Fruit fly (Drosophila melanogaster) whole organism, embryonic: ENCODE measurements around the gene CG15332.

Experiments
- Ada2b ChIP-seq: fragments of 200-800 bp; sonication (Bioruptor generic); IDR thresholded peaks from 2 replicates; pipeline ENCODE4 v1.3.6; 2022; ENCODE audit warnings: missing biosample characterization, missing genetic modification characterization
- Atf6 ChIP-seq: fragments of 200-800 bp; sonication (Bioruptor generic); IDR thresholded peaks from 2 replicates; pipeline ENCODE4 v1.3.6; 2022; ENCODE audit warnings: missing biosample characterization, missing genetic modification characterization
- CG11247 ChIP-seq: fragments of 200-800 bp; sonication (Bioruptor generic); IDR thresholded peaks from 2 replicates; pipeline ENCODE4 v1.3.6; 2022; ENCODE audit warnings: missing biosample characterization, missing genetic modification characterization
- CG15479 ChIP-seq: fragments of 200-800 bp; sonication (Bioruptor generic); optimal IDR thresholded peaks from 3 replicates; lab custom pipeline; 2019; ENCODE audit warnings: missing biosample characterization, mild to moderate bottlenecking, missing genetic modification characterization, moderate library complexity
- CG1603 ChIP-seq: fragments of 200-800 bp; sonication (Bioruptor generic); optimal IDR thresholded peaks from 2 replicates; lab custom pipeline; 2019; ENCODE audit warnings: missing biosample characterization, mild to moderate bottlenecking, missing genetic modification characterization, moderate library complexity
- CG17361 ChIP-seq: fragments of 200-800 bp; sonication (Bioruptor generic); IDR thresholded peaks from 3 replicates; pipeline ENCODE4 v1.3.6; 2022; ENCODE audit warnings: missing biosample characterization, missing genetic modification characterization
- CG2120 ChIP-seq: fragments of 200-800 bp; sonication (Bioruptor generic); optimal IDR thresholded peaks from 3 replicates; lab custom pipeline; 2016; ENCODE audit warnings: missing biosample characterization, missing genetic modification characterization
- CG34376 ChIP-seq: fragments of 200-800 bp; sonication (Bioruptor generic); optimal IDR thresholded peaks from 2 replicates; lab custom pipeline; 2018; ENCODE audit warnings: missing biosample characterization, mild to moderate bottlenecking, missing genetic modification characterization
- CG4360 ChIP-seq: fragments of 200-800 bp; sonication (Bioruptor generic); IDR thresholded peaks from 2 replicates; pipeline ENCODE4 v1.3.6; 2022; ENCODE audit warnings: missing biosample characterization, missing genetic modification characterization
- CG7556 ChIP-seq: fragments of 200-800 bp; sonication (Bioruptor generic); optimal IDR thresholded peaks from 2 replicates; lab custom pipeline; 2017; ENCODE audit warnings: missing biosample characterization, mild to moderate bottlenecking, missing genetic modification characterization
- CG8281 ChIP-seq: fragments of 200-800 bp; sonication (Bioruptor generic); optimal IDR thresholded peaks from 2 replicates; lab custom pipeline; 2018; ENCODE audit warnings: missing biosample characterization, mild to moderate bottlenecking, missing genetic modification characterization, moderate library complexity
- Drgx ChIP-seq: fragments of 200-800 bp; sonication (Bioruptor generic); IDR thresholded peaks from 2 replicates; pipeline ENCODE4 v1.3.6; 2022; ENCODE audit warnings: missing biosample characterization, missing genetic modification characterization
- E2f2 ChIP-seq: fragments of 200-800 bp; sonication (Bioruptor generic); IDR thresholded peaks from 2 replicates; pipeline ENCODE4 v1.3.6; 2022; ENCODE audit warnings: missing biosample characterization, missing genetic modification characterization
- Ets65A ChIP-seq: fragments of 200-800 bp; sonication (Bioruptor generic); peaks from one replicate; lab custom pipeline; 2016; ENCODE audit warnings: missing biosample characterization, missing genetic modification characterization
- GATAe ChIP-seq: fragments of 200-800 bp; sonication (Bioruptor generic); conservative IDR thresholded peaks from 2 replicates; pipeline ENCODE4 v1.3.6; 2022; ENCODE audit warnings: missing biosample characterization, missing genetic modification characterization
- Hr78 ChIP-seq, 2 experiments: fragments of 200-800 bp in 1 of 2; fragments of >200 bp in 1 of 2; sonication (Bioruptor generic) in 1 of 2; optimal IDR thresholded peaks; 2 replicates each; lab custom pipeline; 2017 to 2019; ENCODE audit warnings: missing biosample characterization in 2 of 2, missing genetic modification characterization in 2 of 2, mild to moderate bottlenecking in 1 of 2, moderate library complexity in 1 of 2
- Lpt ChIP-seq: fragments of >200 bp; optimal IDR thresholded peaks from 2 replicates; lab custom pipeline; 2018; ENCODE audit warnings: missing biosample characterization, missing genetic modification characterization
- Pdp1 ChIP-seq, 2 experiments: fragments of 200-800 bp; sonication (Bioruptor generic); optimal IDR thresholded peaks; 3 replicates each; lab custom pipeline; 2016; ENCODE audit warnings: missing biosample characterization in 2 of 2, missing genetic modification characterization in 2 of 2, mild to moderate bottlenecking in 1 of 2, moderate library complexity in 1 of 2
- ase ChIP-seq: fragments of 200-800 bp; sonication (Bioruptor generic); IDR thresholded peaks from 3 replicates; pipeline ENCODE4 v1.3.6; 2022; ENCODE audit warnings: missing biosample characterization, missing genetic modification characterization
- az2 ChIP-seq: fragments of 200-800 bp; sonication (Bioruptor generic); optimal IDR thresholded peaks from 3 replicates; lab custom pipeline; 2016; ENCODE audit warnings: missing biosample characterization, missing genetic modification characterization
- caup ChIP-seq: fragments of 200-800 bp; sonication (Bioruptor generic); optimal IDR thresholded peaks from 3 replicates; lab custom pipeline; 2017; ENCODE audit warnings: missing biosample characterization, mild to moderate bottlenecking, missing genetic modification characterization, moderate library complexity; ENCODE audit not compliant: severe bottlenecking
- cg ChIP-seq: fragments of 200-800 bp; sonication (Bioruptor generic); optimal IDR thresholded peaks from 3 replicates; lab custom pipeline; 2019; ENCODE audit warnings: missing biosample characterization, mild to moderate bottlenecking, missing genetic modification characterization, moderate library complexity
- cwo ChIP-seq: fragments of 200-800 bp; sonication (Bioruptor generic); optimal IDR thresholded peaks from 3 replicates; lab custom pipeline; 2017; ENCODE audit warnings: missing biosample characterization, missing genetic modification characterization, mild to moderate bottlenecking, moderate library complexity, missing genetic modification reagents
- dati ChIP-seq: fragments of 200-800 bp; sonication (Bioruptor generic); IDR thresholded peaks from 2 replicates; pipeline ENCODE4 v1.3.6; 2022; ENCODE audit warnings: missing biosample characterization, missing genetic modification characterization
- exex ChIP-seq: fragments of 200-800 bp; sonication (Bioruptor generic); optimal IDR thresholded peaks from 4 replicates; lab custom pipeline; 2018; ENCODE audit warnings: missing biosample characterization, mild to moderate bottlenecking, missing genetic modification characterization, moderate library complexity
- ftz-f1 ChIP-seq: fragments of 200-800 bp; sonication (Bioruptor generic); optimal IDR thresholded peaks from 2 replicates; lab custom pipeline; 2016; ENCODE audit warnings: missing biosample characterization, missing genetic modification characterization
- grn ChIP-seq: fragments of 200-800 bp; sonication (Bioruptor generic); optimal IDR thresholded peaks from 3 replicates; lab custom pipeline; 2017; ENCODE audit warnings: missing biosample characterization, missing genetic modification characterization
- insv ChIP-seq, 2 experiments: fragments of 200-800 bp; sonication (Bioruptor generic); optimal IDR thresholded peaks; 3 replicates each; lab custom pipeline; 2016 to 2018; ENCODE audit warnings: missing biosample characterization in 2 of 2, missing genetic modification characterization in 2 of 2
- lab ChIP-seq: fragments of 200-800 bp; sonication (Bioruptor generic); optimal IDR thresholded peaks from 3 replicates; lab custom pipeline; 2017; ENCODE audit warnings: missing biosample characterization, missing genetic modification characterization, mild to moderate bottlenecking, moderate library complexity, missing genetic modification reagents
- mirr ChIP-seq: fragments of 200-800 bp; sonication (Bioruptor generic); optimal IDR thresholded peaks from 3 replicates; lab custom pipeline; 2018; ENCODE audit warnings: missing biosample characterization, mild to moderate bottlenecking, missing genetic modification characterization
- pfk ChIP-seq: fragments of 200-800 bp; sonication (Bioruptor generic); optimal IDR thresholded peaks from 2 replicates; lab custom pipeline; 2018; ENCODE audit warnings: missing biosample characterization, mild to moderate bottlenecking, missing genetic modification characterization, moderate library complexity
- pzg ChIP-seq: fragments of 200-800 bp; sonication (Bioruptor generic); optimal IDR thresholded peaks from 3 replicates; lab custom pipeline; 2018; ENCODE audit warnings: missing biosample characterization, mild to moderate bottlenecking, missing genetic modification characterization, moderate library complexity
- ranshi ChIP-seq: fragments of 200-800 bp; sonication (Bioruptor generic); IDR thresholded peaks from 2 replicates; pipeline ENCODE4 v1.3.6; 2022; ENCODE audit warnings: missing biosample characterization, missing genetic modification characterization
- rib ChIP-seq: fragments of 200-800 bp; sonication (Bioruptor generic); IDR thresholded peaks from 2 replicates; pipeline ENCODE4 v1.3.6; 2022; ENCODE audit warnings: missing biosample characterization, missing genetic modification characterization
- row ChIP-seq: fragments of 200-800 bp; sonication (Bioruptor generic); IDR thresholded peaks from 3 replicates; pipeline ENCODE4 v1.3.6; 2022; ENCODE audit warnings: missing biosample characterization, missing genetic modification characterization
- sens ChIP-seq: fragments of 200-800 bp; sonication (Bioruptor generic); peaks from one replicate; lab custom pipeline; 2016; ENCODE audit warnings: missing biosample characterization, missing genetic modification characterization
- slbo ChIP-seq: fragments of 200-800 bp; sonication (Bioruptor generic); IDR thresholded peaks from 2 replicates; pipeline ENCODE4 v1.3.6; 2022; ENCODE audit warnings: missing biosample characterization, missing genetic modification characterization
- slp2 ChIP-seq: fragments of 200-800 bp; sonication (Bioruptor generic); optimal IDR thresholded peaks from 2 replicates; lab custom pipeline; 2016; ENCODE audit warnings: missing biosample characterization, missing genetic modification characterization
- sqz ChIP-seq: fragments of 200-800 bp; sonication (Bioruptor generic); optimal IDR thresholded peaks from 3 replicates; lab custom pipeline; 2018; ENCODE audit warnings: missing biosample characterization, mild to moderate bottlenecking, missing genetic modification characterization
- sug ChIP-seq: fragments of 200-800 bp; optimal IDR thresholded peaks from 2 replicates; lab custom pipeline; 2019; ENCODE audit warnings: missing biosample characterization, mild to moderate bottlenecking, missing genetic modification characterization, moderate library complexity
- tap ChIP-seq: fragments of 200-800 bp; optimal IDR thresholded peaks from 3 replicates; lab custom pipeline; 2019; ENCODE audit warnings: missing biosample characterization, mild to moderate bottlenecking, missing genetic modification characterization, moderate library complexity

Gene CG15332

dm6 chrX:7965761-7966555 lies 10.2 kb upstream of the CG15332 start:
- TF ChIP-seq GATAe = peak; percentile 73; the same call in 1 of the 2 replicates
- TF ChIP-seq dati (GFP tag; lab: Robert Waterston, UW) = no peak
- TF ChIP-seq Hr78 (GFP tag; optimal IDR thresholded peaks at IDR 0.05; lab: Kevin White, UChicago) = peak in 1 of 2 experiments; percentile 58
- TF ChIP-seq pzg (GFP tag; lab: Kevin White, UChicago) = no peak
- TF ChIP-seq pfk (GFP tag; lab: Kevin White, UChicago) = peak; percentile 3
- 0 out of 2 replicates have a peak, but pooled peaks have one; percentile 24 for TF ChIP-seq slbo (GFP tag; lab: Robert Waterston, UW)
- no peak for TF ChIP-seq CG17361
- no peak for TF ChIP-seq caup
- peak in 1 of 2 experiments; percentile 21 for TF ChIP-seq Pdp1 (GFP tag; optimal IDR thresholded peaks at IDR 0.05; lab: Kevin White, UChicago)
- peak; percentile 52 for TF ChIP-seq CG15479 (GFP tag; lab: Kevin White, UChicago)
- peak; percentile 90 for TF ChIP-seq exex (tag; lab: Kevin White, UChicago)
- peak; percentile 24 for TF ChIP-seq cg (GFP tag; lab: Kevin White, UChicago)
- TF ChIP-seq CG34376 = peak; percentile 79
- peak; percentile 62 for TF ChIP-seq Drgx (GFP tag; lab: Robert Waterston, UW)
- peak; percentile 78 to 95 for TF ChIP-seq insv (GFP tag; optimal IDR thresholded peaks at IDR 0.05; lab: Kevin White, UChicago)
- TF ChIP-seq mirr (GFP tag; lab: Kevin White, UChicago) = peak; percentile 76
- 0 out of 2 replicates have a peak, but pooled peaks have one; percentile 10 for TF ChIP-seq E2f2
- TF ChIP-seq Lpt (GFP tag; lab: Kevin White, UChicago) = no peak
- TF ChIP-seq cwo = peak; percentile 99
- no peak for TF ChIP-seq slp2 (GFP tag; lab: Kevin White, UChicago)
- no peak for TF ChIP-seq CG2120 (GFP tag; lab: Kevin White, UChicago)
- TF ChIP-seq CG1603 (tag; lab: Kevin White, UChicago) = no peak
- 0 out of 2 replicates have a peak, but pooled peaks have one; percentile 48 for TF ChIP-seq Atf6 (GFP tag; lab: Robert Waterston, UW)
- peak; percentile 30 for TF ChIP-seq CG8281 (tag; lab: Kevin White, UChicago)
- TF ChIP-seq CG11247 (GFP tag; lab: Robert Waterston, UW) = no peak
- peak; percentile 18 for TF ChIP-seq ftz-f1 (GFP tag; lab: Kevin White, UChicago)
- peak; percentile 10; the same call in 1 of the 2 replicates for TF ChIP-seq CG4360 (GFP tag; lab: Robert Waterston, UW)
- no peak for TF ChIP-seq CG7556 (GFP tag; lab: Kevin White, UChicago)
- 0 out of 2 replicates have a peak, but pooled peaks have one; percentile 4 for TF ChIP-seq ranshi (GFP tag; lab: Robert Waterston, UW)
- TF ChIP-seq Ada2b = no peak
- no peak for TF ChIP-seq tap (tag; lab: Kevin White, UChicago)
- 0 out of 3 replicates have a peak, but pooled peaks have one; percentile 22 for TF ChIP-seq ase (GFP tag; lab: Robert Waterston, UW)
- peak; percentile 86 for TF ChIP-seq grn (GFP tag; lab: Kevin White, UChicago)
- peak; percentile 54 for TF ChIP-seq sqz
- TF ChIP-seq az2 (GFP tag; lab: Kevin White, UChicago) = no peak
- TF ChIP-seq sug (tag; lab: Kevin White, UChicago) = peak; percentile 98
- peak; percentile 51 for TF ChIP-seq lab (GFP tag; lab: Kevin White, UChicago)
- TF ChIP-seq sens (GFP tag; lab: Kevin White, UChicago) = peak; percentile 40
- TF ChIP-seq row (GFP tag; lab: Robert Waterston, UW) = no peak
- TF ChIP-seq rib = peak; percentile 25; the same call in 1 of the 2 replicates
- peak; percentile 37 for TF ChIP-seq Ets65A (GFP tag; lab: Kevin White, UChicago)
